Worm (Caenorhabditis elegans): ENCODE measurements around the gene Y46C8AL.11.

DNA sequence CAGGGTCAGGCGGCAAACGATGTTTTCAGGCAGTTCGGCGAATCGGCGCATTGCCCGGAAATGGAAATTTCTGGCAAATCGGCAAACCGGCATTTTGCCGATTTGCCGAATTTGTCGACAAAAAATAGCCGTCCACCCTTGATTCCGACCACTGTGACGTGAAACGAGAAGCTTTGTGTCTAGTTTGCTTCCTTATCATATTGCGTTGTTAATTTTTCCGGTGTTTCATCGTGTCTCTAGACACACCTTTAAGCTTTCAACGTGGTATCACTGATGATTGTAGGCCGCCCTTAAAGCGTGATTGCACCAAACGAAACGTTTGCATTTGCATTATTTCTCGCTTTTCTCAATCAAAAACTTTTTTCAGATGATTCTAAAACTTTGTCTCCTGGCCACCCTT, 6.0 kb upstream of the Y46C8AL.11 start, which contains the start of gene clec-71:
- no peak for TF ChIP-seq fos-1 (tag; optimal IDR thresholded peaks at IDR 0.05)
- no peak for TF ChIP-seq nhr-76 (tag; optimal IDR thresholded peaks at IDR 0.05)
- no peak for TF ChIP-seq ztf-11 (tag; optimal IDR thresholded peaks at IDR 0.05)
- TF ChIP-seq hlh-4 (tag; optimal IDR thresholded peaks at IDR 0.05) = no peak
- TF ChIP-seq lsy-2 (tag; optimal IDR thresholded peaks at IDR 0.05) = no peak
- no peak for TF ChIP-seq ama-1 (optimal IDR thresholded peaks at IDR 0.05)
- no peak for TF ChIP-seq ztf-4 (tag; optimal IDR thresholded peaks at IDR 0.05)
- no peak for TF ChIP-seq nhr-85 (tag)
- no peak for TF ChIP-seq egl-13 (tag; optimal IDR thresholded peaks at IDR 0.05)
